Worm (Caenorhabditis elegans) whole organism, midembryonic: Measurements from ENCODE around the gene T07G12.4.
A peak's percentile ranks its signal among the peaks of the same experiment; 100 is the strongest.

Experiments
- T22C8.4 ChIP-seq: fragments of 200-800 bp; sonication (Bioruptor generic); IDR thresholded peaks from 2 replicates; pipeline ENCODE4 v1.3.6; 2022; ENCODE audit warnings: missing genetic modification characterization, missing compliant biosample characterization
- cog-1 ChIP-seq: sonication (generic microtip); optimal IDR thresholded peaks from 2 replicates; lab custom pipeline; 2016; ENCODE audit warnings: missing genetic modification characterization, missing compliant biosample characterization
- flt-1 ChIP-seq: fragments of 200-800 bp; sonication (Bioruptor generic); IDR thresholded peaks from 2 replicates; pipeline ENCODE4 v1.3.6; 2022; ENCODE audit warnings: missing genetic modification characterization, missing compliant biosample characterization
- klf-2 ChIP-seq: fragments of 200-800 bp; sonication (Bioruptor generic); conservative IDR thresholded peaks from 2 replicates; pipeline ENCODE4 v1.3.6; 2022; ENCODE audit warnings: missing genetic modification reagents, missing genetic modification characterization, missing compliant biosample characterization
- med-1 ChIP-seq: sonication (generic microtip); optimal IDR thresholded peaks from 2 replicates; lab custom pipeline; 2017; ENCODE audit warnings: missing genetic modification characterization, mild to moderate bottlenecking, missing compliant biosample characterization, antibody characterized with exemption, missing genetic modification reagents; ENCODE audit not compliant: insufficient read depth
- ref-1 ChIP-seq: fragments of 200-800 bp; sonication (Bioruptor generic); conservative IDR thresholded peaks from 2 replicates; pipeline ENCODE4 v1.3.6; 2022; ENCODE audit warnings: missing genetic modification reagents, missing genetic modification characterization, missing compliant biosample characterization
- tab-1 ChIP-seq: fragments of 200-800 bp; sonication (Bioruptor generic); IDR thresholded peaks from 2 replicates; pipeline ENCODE4 v1.3.6; 2022; ENCODE audit warnings: missing genetic modification characterization, missing compliant biosample characterization
- ztf-23 ChIP-seq: fragments of 200-800 bp; sonication (Bioruptor generic); IDR thresholded peaks from 2 replicates; pipeline ENCODE4 v1.3.6; 2022; ENCODE audit warnings: missing genetic modification reagents, missing genetic modification characterization, missing compliant biosample characterization
- ztf-29 ChIP-seq: fragments of 200-800 bp; sonication (Bioruptor generic); IDR thresholded peaks from 2 replicates; pipeline ENCODE4 v1.3.6; 2022; ENCODE audit warnings: missing genetic modification reagents, missing genetic modification characterization, missing compliant biosample characterization

The T07G12.4 gene

DNA sequence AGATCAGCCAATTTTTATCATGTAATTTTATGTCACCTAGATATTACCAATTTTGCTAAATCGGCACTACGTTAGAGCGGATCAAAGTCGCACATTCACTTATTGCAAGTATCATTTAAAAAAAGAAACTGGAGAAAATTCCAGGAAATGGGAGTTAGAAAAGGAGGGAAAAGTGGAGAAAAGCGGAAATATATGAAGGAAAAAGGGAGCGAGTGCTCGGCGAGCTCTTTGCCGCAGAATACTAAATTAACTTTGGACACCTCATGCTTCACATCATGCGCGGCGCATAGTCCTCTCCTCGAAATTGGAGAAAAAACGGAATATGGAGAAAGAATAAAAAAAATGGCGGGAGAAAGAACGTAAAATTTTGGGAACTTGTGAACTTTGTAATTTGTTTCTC lies 30.9 kb downstream of the T07G12.4 start:
- TF ChIP-seq tab-1 (GFP tag; lab: Robert Waterston, UW) (no peak), ref-1 (no peak), ztf-23 (GFP tag; lab: Robert Waterston, UW) (no peak), flt-1 (GFP tag; lab: Robert Waterston, UW) (no peak), med-1 (no peak), klf-2 (GFP tag; lab: Robert Waterston, UW) (no peak), cog-1 (tag; lab: Kevin White, UChicago) (no peak), ztf-29 (no peak), T22C8.4 (GFP tag; lab: Robert Waterston, UW) (no peak)

ce11 chrIV:10506016-10506415 lies 32.5 kb downstream of the T07G12.4 start:
- TF ChIP-seq tab-1 (GFP tag; lab: Robert Waterston, UW) (no peak), ref-1 (no peak), med-1 (no peak), klf-2 (GFP tag; lab: Robert Waterston, UW) (no peak), flt-1 (GFP tag; lab: Robert Waterston, UW) (no peak), ztf-29 (no peak), T22C8.4 (GFP tag; lab: Robert Waterston, UW) (no peak), ztf-23 (GFP tag; lab: Robert Waterston, UW) (no peak), cog-1 (tag; lab: Kevin White, UChicago) (no peak)

ce11 chrIV:10505016-10505415 lies 33.5 kb downstream of the T07G12.4 start:
- TF ChIP-seq cog-1 (tag; lab: Kevin White, UChicago) (no peak), flt-1 (GFP tag; lab: Robert Waterston, UW) (0 out of 2 replicates have a peak, but pooled peaks have one; percentile 11)

DNA sequence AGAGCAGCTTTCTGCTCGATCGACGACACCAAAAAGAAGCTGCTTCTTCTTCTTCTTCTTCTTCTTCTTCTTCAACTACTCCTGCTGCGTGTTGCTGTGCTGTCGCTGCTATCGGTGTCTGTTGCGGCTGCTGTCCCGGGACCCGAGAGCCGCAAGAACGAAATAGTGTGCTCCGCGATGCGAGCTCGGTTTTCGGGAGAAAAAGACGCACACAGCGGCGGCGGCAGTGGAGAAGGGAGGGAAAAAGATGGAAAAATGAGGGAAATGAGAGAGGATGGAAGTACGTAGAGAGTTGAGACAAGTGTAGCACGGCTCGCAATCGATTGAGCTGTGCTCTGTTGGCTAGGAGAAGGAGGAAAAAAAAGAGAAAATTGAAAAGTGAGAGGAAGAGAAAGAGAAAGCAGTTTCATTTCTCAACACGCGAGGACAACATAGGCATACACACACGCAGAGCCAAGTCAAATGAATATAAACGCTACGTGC lies 34.7 kb downstream of the T07G12.4 start:
- TF ChIP-seq klf-2 (GFP tag; lab: Robert Waterston, UW) (no peak), ztf-29 (no peak), T22C8.4 (GFP tag; lab: Robert Waterston, UW) (peak; percentile 75), flt-1 (GFP tag; lab: Robert Waterston, UW) (no peak), cog-1 (tag; lab: Kevin White, UChicago) (peak; percentile 38), ref-1 (no peak), med-1 (no peak), tab-1 (GFP tag; lab: Robert Waterston, UW) (no peak), ztf-23 (GFP tag; lab: Robert Waterston, UW) (no peak)

DNA sequence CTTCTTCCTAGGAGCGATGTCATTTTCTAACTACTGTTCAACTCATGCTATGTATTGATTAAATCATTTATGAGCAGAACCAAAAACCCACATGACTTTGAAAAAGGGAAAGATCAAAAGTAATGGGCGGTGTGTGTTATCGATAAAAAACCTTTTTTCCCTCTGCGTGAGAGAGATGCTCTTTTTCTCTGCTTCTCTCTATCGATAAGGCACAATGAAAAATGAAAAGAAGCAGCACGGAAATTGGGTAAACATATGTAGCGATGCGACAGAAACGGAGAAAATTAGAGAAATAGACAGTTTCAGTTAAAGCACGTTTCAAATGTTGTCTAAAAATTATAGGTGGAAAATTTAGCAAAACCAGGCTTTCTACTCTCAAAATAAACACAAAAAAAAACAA lies 36.1 kb downstream of the T07G12.4 start:
- no peak for TF ChIP-seq ztf-29

- TF ChIP-seq T22C8.4 (GFP tag; lab: Robert Waterston, UW) (no peak), med-1 (no peak), ztf-29 (no peak), ref-1 (no peak), klf-2 (GFP tag; lab: Robert Waterston, UW) (no peak), tab-1 (GFP tag; lab: Robert Waterston, UW) (no peak), ztf-23 (GFP tag; lab: Robert Waterston, UW) (no peak), flt-1 (GFP tag; lab: Robert Waterston, UW) (no peak), cog-1 (tag; lab: Kevin White, UChicago) (no peak)
These were observed 36.8 kb downstream of the T07G12.4 start, which contains the start of gene tax-6 for ce11 chrIV:10501550-10502240. Gene tax-6 (minus strand): TSS chrIV:10501600.

ce11 chrIV:10500481-10500880 lies 38.0 kb downstream of the T07G12.4 start:
- TF ChIP-seq klf-2 (GFP tag; lab: Robert Waterston, UW): no peak
- no peak for TF ChIP-seq tab-1 (GFP tag; lab: Robert Waterston, UW)
- no peak for TF ChIP-seq ztf-23 (GFP tag; lab: Robert Waterston, UW)
- no peak for TF ChIP-seq T22C8.4 (GFP tag; lab: Robert Waterston, UW)
- no peak for TF ChIP-seq cog-1 (tag; lab: Kevin White, UChicago)
- no peak for TF ChIP-seq med-1
- TF ChIP-seq ztf-29: no peak
- TF ChIP-seq ref-1: no peak
- TF ChIP-seq flt-1 (GFP tag; lab: Robert Waterston, UW): no peak

- TF ChIP-seq ztf-29 (no peak), ztf-23 (GFP tag; lab: Robert Waterston, UW) (0 out of 2 replicates have a peak, but pooled peaks have one; percentile 43), ref-1 (no peak)
These were observed 38.5 kb downstream of the T07G12.4 start for ce11 chrIV:10499948-10500356.

ce11 chrIV:10498401-10498800 lies 40.1 kb downstream of the T07G12.4 start:
- no peak for TF ChIP-seq med-1
- no peak for TF ChIP-seq ztf-23 (GFP tag; lab: Robert Waterston, UW)
- TF ChIP-seq flt-1 (GFP tag; lab: Robert Waterston, UW): no peak
- no peak for TF ChIP-seq cog-1 (tag; lab: Kevin White, UChicago)
- no peak for TF ChIP-seq klf-2 (GFP tag; lab: Robert Waterston, UW)
- TF ChIP-seq T22C8.4 (GFP tag; lab: Robert Waterston, UW): no peak

- TF ChIP-seq ztf-29 (no peak), med-1 (no peak), cog-1 (tag; lab: Kevin White, UChicago) (no peak), flt-1 (GFP tag; lab: Robert Waterston, UW) (no peak), klf-2 (GFP tag; lab: Robert Waterston, UW) (no peak), ztf-23 (GFP tag; lab: Robert Waterston, UW) (no peak), ref-1 (no peak), T22C8.4 (GFP tag; lab: Robert Waterston, UW) (no peak), tab-1 (GFP tag; lab: Robert Waterston, UW) (no peak)
These were observed 49.1 kb downstream of the T07G12.4 start for ce11 chrIV:10489409-10489808.
